Fruit fly (Drosophila melanogaster) whole organism, embryonic: ENCODE measurements around the gene CG14154.

Experiments
- Abd-B ChIP-seq: fragments of 200-800 bp; sonication (Bioruptor generic); optimal IDR thresholded peaks from 2 replicates; lab custom pipeline; 2018; ENCODE audit warnings: missing biosample characterization, mild to moderate bottlenecking, missing genetic modification characterization, moderate library complexity
- CG15073 ChIP-seq: fragments of 200-800 bp; sonication (Bioruptor generic); optimal IDR thresholded peaks from 2 replicates; lab custom pipeline; 2016; ENCODE audit warnings: missing biosample characterization, missing genetic modification characterization
- CG2129 ChIP-seq: fragments of 200-800 bp; sonication (Bioruptor generic); IDR thresholded peaks from 2 replicates; pipeline ENCODE4 v1.3.6; 2022; ENCODE audit warnings: missing biosample characterization, missing genetic modification characterization; ENCODE audit not compliant: partially characterized antibody
- CG30403 ChIP-seq: fragments of 200-800 bp; sonication (Bioruptor generic); optimal IDR thresholded peaks from 3 replicates; lab custom pipeline; 2016; ENCODE audit warnings: missing biosample characterization, missing genetic modification characterization
- CG34376 ChIP-seq: fragments of 200-800 bp; sonication (Bioruptor generic); optimal IDR thresholded peaks from 2 replicates; lab custom pipeline; 2018; ENCODE audit warnings: missing biosample characterization, mild to moderate bottlenecking, missing genetic modification characterization
- CG3847 ChIP-seq: fragments of 200-800 bp; sonication (Bioruptor generic); IDR thresholded peaks from 2 replicates; pipeline ENCODE4 v1.3.6; 2022; ENCODE audit warnings: missing biosample characterization, missing genetic modification characterization
- Hr3 ChIP-seq: fragments of 200-800 bp; sonication (Bioruptor generic); optimal IDR thresholded peaks from 3 replicates; lab custom pipeline; 2016; ENCODE audit warnings: missing biosample characterization, missing genetic modification characterization
- kay ChIP-seq: fragments of 200-800 bp; sonication (Bioruptor generic); optimal IDR thresholded peaks from 2 replicates; lab custom pipeline; 2016; ENCODE audit warnings: missing biosample characterization, missing genetic modification characterization
- ranshi ChIP-seq: fragments of 200-800 bp; sonication (Bioruptor generic); IDR thresholded peaks from 2 replicates; pipeline ENCODE4 v1.3.6; 2022; ENCODE audit warnings: missing biosample characterization, missing genetic modification characterization
- seq ChIP-seq: fragments of 200-800 bp; sonication (Bioruptor generic); IDR thresholded peaks from 2 replicates; pipeline ENCODE4 v1.3.6; 2022; ENCODE audit warnings: missing biosample characterization, missing genetic modification characterization
- sob ChIP-seq: fragments of 200-800 bp; sonication (Bioruptor generic); IDR thresholded peaks from 2 replicates; pipeline ENCODE4 v1.3.6; 2022; ENCODE audit warnings: missing biosample characterization, missing genetic modification characterization

- TF ChIP-seq CG3847 (peak; percentile 91), CG30403 (GFP tag; lab: Kevin White, UChicago) (peak; percentile 98), ranshi (GFP tag; lab: Robert Waterston, UW) (peak; percentile 81), seq (GFP tag; lab: Robert Waterston, UW) (peak; percentile 96), kay (GFP tag; lab: Kevin White, UChicago) (peak; percentile 85), CG34376 (GFP tag; lab: Kevin White, UChicago) (peak; percentile 96), CG2129 (GFP tag; lab: Robert Waterston, UW) (no peak), CG15073 (GFP tag; lab: Kevin White, UChicago) (peak; percentile 79), Abd-B (GFP tag; lab: Kevin White, UChicago) (peak; percentile 98), sob (GFP tag; lab: Robert Waterston, UW) (peak; percentile 85; the same call in 1 of the 2 replicates), Hr3 (GFP tag; lab: Kevin White, UChicago) (peak; percentile 96)
Measured at dm6 chr3L:10665433-10666150, 23.9 kb downstream of the CG14154 start.
